Worm (Caenorhabditis elegans) whole organism, L3 larva: Measurements from ENCODE around the gene wbp-11.

Experiments
- aly-2 ChIP-seq: fragments of 150-350 bp; optimal IDR thresholded peaks from 2 replicates; lab custom pipeline; 2014; ENCODE audit warnings: missing biosample characterization, missing genetic modification characterization
- ceh-28 ChIP-seq: fragments of 150-350 bp; optimal IDR thresholded peaks from 2 replicates; lab custom pipeline; 2014; ENCODE audit warnings: missing biosample characterization, missing genetic modification reagents, missing genetic modification characterization
- mml-1 ChIP-seq: fragments of 150-350 bp; sonication (generic microtip); optimal IDR thresholded peaks from 3 replicates; lab custom pipeline; 2014; ENCODE audit warnings: missing biosample characterization, missing genetic modification characterization
- nhr-28 ChIP-seq: fragments of 150-350 bp; optimal IDR thresholded peaks from 2 replicates; lab custom pipeline; 2014; ENCODE audit warnings: missing biosample characterization, missing genetic modification characterization
- unc-62 ChIP-seq: fragments of 150-350 bp; sonication (generic microtip); optimal IDR thresholded peaks from 4 replicates; lab custom pipeline; 2014; ENCODE audit warnings: missing biosample characterization, missing genetic modification reagents, missing genetic modification characterization

ce11 chrII:10222577-10222976 lies 49.9 kb downstream of the wbp-11 start, which contains the start of gene plc-3:
- TF ChIP-seq ceh-28 (tag; lab: Kevin White, UChicago) (no peak), unc-62 (GFP tag; lab: Kevin White, UChicago) (no peak), mml-1 (no peak), nhr-28 (tag; lab: Kevin White, UChicago) (no peak), aly-2 (tag; lab: Kevin White, UChicago) (no peak)
